Fruit fly (Drosophila melanogaster): ENCODE measurements around the gene Snmp1.

Gene Snmp1

DNA sequence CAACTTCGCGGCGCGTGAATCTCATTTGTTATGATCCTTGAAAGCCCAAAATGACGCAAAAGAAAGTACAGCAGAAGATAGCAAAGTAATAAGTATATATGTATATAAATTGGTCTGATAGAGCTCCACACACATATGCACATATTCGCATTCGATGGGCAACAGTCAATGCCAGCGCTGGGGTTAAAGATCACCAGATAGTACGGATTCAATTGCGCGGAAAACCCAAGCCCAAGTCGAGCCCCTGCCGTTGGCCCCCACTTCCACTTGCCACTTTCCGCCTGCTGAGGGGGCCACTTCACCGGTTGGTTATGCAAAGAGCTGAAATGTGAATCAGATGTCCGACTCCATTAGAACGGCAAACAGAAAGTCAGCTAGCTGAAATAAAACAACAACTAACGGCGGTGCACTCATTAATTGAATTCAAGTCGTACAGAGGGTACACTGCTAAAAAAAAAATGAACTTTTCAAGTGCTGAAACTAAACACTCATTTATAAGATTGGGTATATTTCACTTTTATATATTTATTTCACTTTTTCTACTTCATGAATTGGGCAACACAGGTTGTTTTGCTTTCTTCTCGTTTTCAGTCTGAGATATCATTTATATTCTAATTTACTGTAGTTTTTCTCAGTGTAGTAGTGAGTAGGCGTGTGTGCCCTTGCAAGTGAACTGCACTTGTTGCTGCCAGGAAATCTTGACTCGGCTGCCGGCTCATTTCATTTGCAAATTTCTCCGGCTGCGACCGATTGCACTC is 27.4 kb upstream of the Snmp1 start (continued):
- TF ChIP-seq CG9932 (GFP tag; IDR thresholded peaks at IDR 0.05) (0 out of 2 replicates have a peak, but pooled peaks have one; percentile 34), lola (GFP tag; optimal IDR thresholded peaks at IDR 0.05) (peak in 1 of 3 experiments; percentile 25), dysf (GFP tag; IDR thresholded peaks at IDR 0.05) (peak; percentile 56), ci (GFP tag; IDR thresholded peaks at IDR 0.05) (0 out of 3 replicates have a peak, but pooled peaks have one; percentile 56), GATAe (GFP tag; conservative IDR thresholded peaks at IDR 0.05) (no peak), CG2889 (GFP tag; IDR thresholded peaks at IDR 0.05) (no peak), NC2β (GFP tag; optimal IDR thresholded peaks at IDR 0.05) (no peak), zfh1 (GFP tag; IDR thresholded peaks at IDR 0.05) (peak; percentile 56; the same call in 2 of the 3 replicates), CG2678 (tag; optimal IDR thresholded peaks at IDR 0.05) (peak; percentile 21), row (GFP tag; IDR thresholded peaks at IDR 0.05) (peak; percentile 38), gsb-n (tag; optimal IDR thresholded peaks at IDR 0.05) (no peak), ato (GFP tag; IDR thresholded peaks at IDR 0.05; ENCODE audit: partially characterized antibody) (no peak), Mrtf (GFP tag; IDR thresholded peaks at IDR 0.05) (no peak), ems (GFP tag; optimal IDR thresholded peaks at IDR 0.05) (no peak), trem (tag; optimal IDR thresholded peaks at IDR 0.05) (no peak), CG15601 (tag; optimal IDR thresholded peaks at IDR 0.05) (no peak), CG13775 (GFP tag; optimal IDR thresholded peaks at IDR 0.05) (no peak), Mes4 (GFP tag; optimal IDR thresholded peaks at IDR 0.05) (no peak), gem (tag; optimal IDR thresholded peaks at IDR 0.05) (peak; percentile 53), CG10543 (GFP tag; optimal IDR thresholded peaks at IDR 0.05) (no peak), cwo (GFP tag; optimal IDR thresholded peaks at IDR 0.05) (no peak), Vsx1 (GFP tag; optimal IDR thresholded peaks at IDR 0.05) (no peak), ind (GFP tag; optimal IDR thresholded peaks at IDR 0.05) (no peak), crol (GFP tag; IDR thresholded peaks at IDR 0.05) (no peak), CG7963 (GFP tag; IDR thresholded peaks at IDR 0.05; ENCODE audit: partially characterized antibody) (no peak), gsb (GFP tag; IDR thresholded peaks at IDR 0.05) (no peak), Awh (GFP tag; IDR thresholded peaks at IDR 0.05) (no peak), Chrac-16 (GFP tag; optimal IDR thresholded peaks at IDR 0.05) (no peak), CG7271 (tag; optimal IDR thresholded peaks at IDR 0.05) (no peak), CG18262 (tag; optimal IDR thresholded peaks at IDR 0.05) (peak; percentile 8), Adf1 (GFP tag; IDR thresholded peaks at IDR 0.05) (no peak), CG6854 (GFP tag; optimal IDR thresholded peaks at IDR 0.05) (no peak), CG10462 (GFP tag; optimal IDR thresholded peaks at IDR 0.05) (no peak), Oli (tag; optimal IDR thresholded peaks at IDR 0.05) (peak; percentile 32), Med (GFP tag) (peak; percentile 17), Sox102F (GFP tag; optimal IDR thresholded peaks at IDR 0.05) (peak; percentile 7), disco-r (GFP tag; optimal IDR thresholded peaks at IDR 0.05) (no peak), CG8388 (GFP tag; optimal IDR thresholded peaks at IDR 0.05) (peak; percentile 1), CG10979 (tag; optimal IDR thresholded peaks at IDR 0.05) (peak; percentile 12), fru (optimal IDR thresholded peaks at IDR 0.05) (no peak), CG18619 (GFP tag; optimal IDR thresholded peaks at IDR 0.05) (no peak), CG31388 (GFP tag; optimal IDR thresholded peaks at IDR 0.05) (no peak), CG9817 (tag; optimal IDR thresholded peaks at IDR 0.05) (no peak), CG14667 (GFP tag; IDR thresholded peaks at IDR 0.05) (no peak), az2 (GFP tag; optimal IDR thresholded peaks at IDR 0.05) (peak; percentile 26), dmrt11E (tag; optimal IDR thresholded peaks at IDR 0.05) (peak; percentile 46), Ssrp (tag; optimal IDR thresholded peaks at IDR 0.05) (peak; percentile 5), ERR (GFP tag; optimal IDR thresholded peaks at IDR 0.05) (no peak), chm (GFP tag; IDR thresholded peaks at IDR 0.05) (no peak), dmrt99B (tag; optimal IDR thresholded peaks at IDR 0.05) (peak; percentile 12)
